Worm (Caenorhabditis elegans): ENCODE data around the gene K05F1.8.
A peak's percentile ranks its signal among the peaks of the same experiment; 100 is the strongest.

DNA sequence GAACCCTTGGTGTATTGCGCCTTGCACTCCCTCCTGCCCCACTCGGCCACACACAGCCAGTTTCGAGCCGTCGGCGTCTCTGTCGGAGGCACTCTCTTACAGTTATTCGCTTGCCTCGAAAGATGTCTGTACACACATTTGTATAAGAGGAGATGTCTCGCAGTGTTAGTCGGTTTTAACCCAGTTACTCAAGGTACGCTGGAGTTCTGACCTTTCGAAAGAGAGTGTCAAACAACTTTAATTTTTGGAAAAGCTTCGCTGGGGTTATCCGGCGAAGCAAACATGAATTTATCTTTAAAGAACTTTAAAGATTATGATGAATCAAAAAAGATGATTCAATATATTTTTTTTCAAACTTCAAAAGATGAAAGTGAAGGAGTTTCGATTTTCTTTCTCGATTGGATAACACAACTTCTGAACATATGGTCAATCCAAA is 45.3 kb upstream of the K05F1.8 start:
- TF ChIP-seq fkh-3 (tag; optimal IDR thresholded peaks at IDR 0.05), result peak; percentile 86
- peak; percentile 95 for TF ChIP-seq athp-1 (tag; optimal IDR thresholded peaks at IDR 0.05)
- TF ChIP-seq B0019.2 (GFP tag; conservative IDR thresholded peaks at IDR 0.05), result peak; percentile 82
- TF ChIP-seq dpff-1 (tag; optimal IDR thresholded peaks at IDR 0.05), result peak; percentile 81
- peak; percentile 98 for TF ChIP-seq mcd-1 (GFP tag; IDR thresholded peaks at IDR 0.05)
- TF ChIP-seq snpc-3.4 (tag; optimal IDR thresholded peaks at IDR 0.05), result peak; percentile 99
- peak; percentile 59 for TF ChIP-seq sdz-38 (tag; optimal IDR thresholded peaks at IDR 0.05)
- TF ChIP-seq snpc-4 (GFP tag; optimal IDR thresholded peaks at IDR 0.05), result peak; percentile 100
- TF ChIP-seq snpc-4 (tag; optimal IDR thresholded peaks at IDR 0.05), result peak; percentile 100

Measured in whole organism, young adult.